Fruit fly (Drosophila melanogaster) whole organism, embryonic: ENCODE data around the gene scramb2.

ENCODE experiments used
- CG1024 ChIP-seq: fragments of 200-800 bp; sonication (Bioruptor generic); IDR thresholded peaks from 2 replicates; pipeline ENCODE4 v1.3.6; 2022; ENCODE audit warnings: missing biosample characterization, missing genetic modification characterization
- CG10267 ChIP-seq: fragments of 200-800 bp; sonication (Bioruptor generic); optimal IDR thresholded peaks from 2 replicates; lab custom pipeline; 2018; ENCODE audit warnings: missing biosample characterization, mild to moderate bottlenecking, missing genetic modification characterization, moderate library complexity
- CG10321 ChIP-seq: fragments of 200-800 bp; sonication (Bioruptor generic); IDR thresholded peaks from 2 replicates; pipeline ENCODE4 v1.3.6; 2022; ENCODE audit warnings: missing biosample characterization, missing genetic modification characterization
- CG10431 ChIP-seq: fragments of 200-800 bp; sonication (Bioruptor generic); optimal IDR thresholded peaks from 3 replicates; lab custom pipeline; 2018; ENCODE audit warnings: missing biosample characterization, mild to moderate bottlenecking, missing genetic modification characterization
- CG10462 ChIP-seq: fragments of 200-800 bp; sonication (Bioruptor generic); optimal IDR thresholded peaks from 2 replicates; lab custom pipeline; 2016; ENCODE audit warnings: missing biosample characterization, missing genetic modification characterization
- CG10959 ChIP-seq: fragments of 200-800 bp; sonication (Bioruptor generic); IDR thresholded peaks from 2 replicates; pipeline ENCODE4 v1.3.6; 2022; ENCODE audit warnings: missing biosample characterization, missing genetic modification characterization
- CG12769 ChIP-seq: fragments of 200-800 bp; sonication (Bioruptor generic); optimal IDR thresholded peaks from 2 replicates; lab custom pipeline; 2019; ENCODE audit warnings: missing biosample characterization, mild to moderate bottlenecking, missing genetic modification characterization, moderate library complexity
- CG13123 ChIP-seq: fragments of 200-800 bp; sonication (Bioruptor generic); optimal IDR thresholded peaks from 2 replicates; lab custom pipeline; 2016; ENCODE audit warnings: missing biosample characterization, missing genetic modification characterization
- CG13624 ChIP-seq: fragments of 200-800 bp; sonication (Bioruptor generic); optimal IDR thresholded peaks from 2 replicates; lab custom pipeline; 2016; ENCODE audit warnings: missing biosample characterization, missing genetic modification characterization
- CG1603 ChIP-seq: fragments of 200-800 bp; sonication (Bioruptor generic); optimal IDR thresholded peaks from 2 replicates; lab custom pipeline; 2019; ENCODE audit warnings: missing biosample characterization, mild to moderate bottlenecking, missing genetic modification characterization, moderate library complexity
- CG16863 ChIP-seq: fragments of 200-800 bp; sonication (Bioruptor generic); optimal IDR thresholded peaks from 3 replicates; lab custom pipeline; 2016; ENCODE audit warnings: missing biosample characterization, missing genetic modification characterization
- CG17385 ChIP-seq: fragments of 200-800 bp; sonication (Bioruptor generic); optimal IDR thresholded peaks from 3 replicates; lab custom pipeline; 2018; ENCODE audit warnings: missing biosample characterization, mild to moderate bottlenecking, missing genetic modification characterization
- CG1792 ChIP-seq: fragments of 200-800 bp; sonication (Bioruptor generic); optimal IDR thresholded peaks from 2 replicates; lab custom pipeline; 2016; ENCODE audit warnings: missing biosample characterization, missing genetic modification characterization
- CG2120 ChIP-seq: fragments of 200-800 bp; sonication (Bioruptor generic); optimal IDR thresholded peaks from 3 replicates; lab custom pipeline; 2016; ENCODE audit warnings: missing biosample characterization, missing genetic modification characterization
- CG3838 ChIP-seq: fragments of 200-800 bp; sonication (Bioruptor generic); optimal IDR thresholded peaks from 3 replicates; lab custom pipeline; 2016; ENCODE audit warnings: missing biosample characterization, missing genetic modification characterization
- CG4707 ChIP-seq: fragments of 200-800 bp; sonication (Bioruptor generic); optimal IDR thresholded peaks from 2 replicates; lab custom pipeline; 2018; ENCODE audit warnings: missing biosample characterization, mild to moderate bottlenecking, missing genetic modification characterization, moderate library complexity
- CG5245 ChIP-seq: fragments of 200-800 bp; sonication (Bioruptor generic); optimal IDR thresholded peaks from 3 replicates; lab custom pipeline; 2016; ENCODE audit warnings: missing biosample characterization, missing genetic modification characterization
- CG7357 ChIP-seq: fragments of 200-800 bp; sonication (Bioruptor generic); IDR thresholded peaks from 3 replicates; pipeline ENCODE4 v1.3.6; 2022; ENCODE audit warnings: missing biosample characterization, missing genetic modification characterization
- CG8359 ChIP-seq: fragments of 200-800 bp; sonication (Bioruptor generic); optimal IDR thresholded peaks from 2 replicates; lab custom pipeline; 2017; ENCODE audit warnings: missing biosample characterization, mild to moderate bottlenecking, missing genetic modification characterization, borderline replicate concordance
- CG8944 ChIP-seq: fragments of 200-800 bp; sonication (Bioruptor generic); optimal IDR thresholded peaks from 3 replicates; lab custom pipeline; 2016; ENCODE audit warnings: missing biosample characterization, missing genetic modification characterization
- Camta ChIP-seq: fragments of 200-800 bp; sonication (Bioruptor generic); optimal IDR thresholded peaks from 2 replicates; lab custom pipeline; 2016; ENCODE audit warnings: missing biosample characterization, missing genetic modification characterization
- Drgx ChIP-seq: fragments of 200-800 bp; sonication (Bioruptor generic); IDR thresholded peaks from 2 replicates; pipeline ENCODE4 v1.3.6; 2022; ENCODE audit warnings: missing biosample characterization, missing genetic modification characterization
- GATAe ChIP-seq: fragments of 200-800 bp; sonication (Bioruptor generic); conservative IDR thresholded peaks from 2 replicates; pipeline ENCODE4 v1.3.6; 2022; ENCODE audit warnings: missing biosample characterization, missing genetic modification characterization
- Hand ChIP-seq: fragments of 200-800 bp; sonication (Bioruptor generic); optimal IDR thresholded peaks from 2 replicates; lab custom pipeline; 2017; ENCODE audit warnings: mild to moderate bottlenecking, missing biosample characterization, missing genetic modification reagents, missing genetic modification characterization
- Hsf ChIP-seq: fragments of 200-800 bp; sonication (Bioruptor generic); optimal IDR thresholded peaks from 3 replicates; lab custom pipeline; 2016; ENCODE audit warnings: missing biosample characterization, missing genetic modification characterization
- Oli ChIP-seq: fragments of 200-800 bp; sonication (Bioruptor generic); optimal IDR thresholded peaks from 2 replicates; lab custom pipeline; 2018; ENCODE audit warnings: missing biosample characterization, mild to moderate bottlenecking, missing genetic modification characterization, moderate library complexity
- Side ChIP-seq: fragments of 200-800 bp; sonication (Bioruptor generic); optimal IDR thresholded peaks from 2 replicates; lab custom pipeline; 2016; ENCODE audit warnings: missing biosample characterization, missing genetic modification characterization
- Six4 ChIP-seq: fragments of 200-800 bp; sonication (Bioruptor generic); optimal IDR thresholded peaks from 2 replicates; lab custom pipeline; 2016; ENCODE audit warnings: missing biosample characterization, missing genetic modification characterization
- Tbp ChIP-seq: fragments of >200 bp; optimal IDR thresholded peaks from 2 replicates; lab custom pipeline; 2018; ENCODE audit warnings: missing biosample characterization, missing genetic modification characterization
- ac ChIP-seq: fragments of 200-800 bp; sonication (Bioruptor generic); optimal IDR thresholded peaks from 3 replicates; lab custom pipeline; 2017; ENCODE audit warnings: missing biosample characterization, mild to moderate bottlenecking, missing genetic modification characterization
- bbx ChIP-seq: fragments of 200-800 bp; sonication (Bioruptor generic); IDR thresholded peaks from 2 replicates; pipeline ENCODE4 v1.3.6; 2022; ENCODE audit warnings: missing biosample characterization, missing genetic modification characterization; ENCODE audit not compliant: partially characterized antibody
- bsh ChIP-seq, 2 experiments: fragments of 200-800 bp; sonication (Bioruptor generic); optimal IDR thresholded peaks; 2 replicates each; lab custom pipeline; 2017 to 2018; ENCODE audit warnings: mild to moderate bottlenecking in 2 of 2, missing biosample characterization in 2 of 2, missing genetic modification characterization in 2 of 2, moderate library complexity in 1 of 2
- croc ChIP-seq: fragments of 200-800 bp; sonication (Bioruptor generic); conservative IDR thresholded peaks from 3 replicates; pipeline ENCODE4 v1.3.6; 2022; ENCODE audit warnings: missing biosample characterization, missing genetic modification characterization
- dm ChIP-seq: fragments of 200-800 bp; sonication (Bioruptor generic); optimal IDR thresholded peaks from 3 replicates; lab custom pipeline; 2016; ENCODE audit warnings: missing biosample characterization, missing genetic modification characterization
- eve ChIP-seq, 2 experiments: fragments of >200 bp; optimal IDR thresholded peaks; 2 replicates each; lab custom pipeline; 2017; ENCODE audit warnings: missing biosample characterization in 2 of 2, missing genetic modification characterization in 2 of 2
- fd102C ChIP-seq: fragments of 200-800 bp; sonication (Bioruptor generic); optimal IDR thresholded peaks from 2 replicates; lab custom pipeline; 2018; ENCODE audit warnings: missing biosample characterization, mild to moderate bottlenecking, missing genetic modification characterization, moderate library complexity
- fd96Cb ChIP-seq: fragments of 200-800 bp; sonication (Bioruptor generic); optimal IDR thresholded peaks from 2 replicates; lab custom pipeline; 2018; ENCODE audit warnings: missing biosample characterization, mild to moderate bottlenecking, missing genetic modification characterization, moderate library complexity
- grn ChIP-seq: fragments of 200-800 bp; sonication (Bioruptor generic); optimal IDR thresholded peaks from 3 replicates; lab custom pipeline; 2017; ENCODE audit warnings: missing biosample characterization, missing genetic modification characterization
- mld ChIP-seq: fragments of 200-800 bp; sonication (Bioruptor generic); IDR thresholded peaks from 3 replicates; pipeline ENCODE4 v1.3.6; 2022; ENCODE audit warnings: missing biosample characterization, missing genetic modification characterization; ENCODE audit not compliant: partially characterized antibody
- pnt ChIP-seq: fragments of 200-800 bp; sonication (Bioruptor generic); optimal IDR thresholded peaks from 3 replicates; lab custom pipeline; 2016; ENCODE audit warnings: missing biosample characterization, missing genetic modification characterization
- pzg ChIP-seq: fragments of 200-800 bp; sonication (Bioruptor generic); optimal IDR thresholded peaks from 3 replicates; lab custom pipeline; 2018; ENCODE audit warnings: missing biosample characterization, mild to moderate bottlenecking, missing genetic modification characterization, moderate library complexity
- sens-2 ChIP-seq: fragments of 200-800 bp; sonication (Bioruptor generic); IDR thresholded peaks from 2 replicates; pipeline ENCODE4 v1.3.6; 2022; ENCODE audit warnings: missing biosample characterization, missing genetic modification characterization
- seq ChIP-seq: fragments of 200-800 bp; sonication (Bioruptor generic); IDR thresholded peaks from 2 replicates; pipeline ENCODE4 v1.3.6; 2022; ENCODE audit warnings: missing biosample characterization, missing genetic modification characterization
- slbo ChIP-seq: fragments of 200-800 bp; sonication (Bioruptor generic); IDR thresholded peaks from 2 replicates; pipeline ENCODE4 v1.3.6; 2022; ENCODE audit warnings: missing biosample characterization, missing genetic modification characterization
- sob ChIP-seq: fragments of 200-800 bp; sonication (Bioruptor generic); IDR thresholded peaks from 2 replicates; pipeline ENCODE4 v1.3.6; 2022; ENCODE audit warnings: missing biosample characterization, missing genetic modification characterization
- stc ChIP-seq: fragments of 200-800 bp; sonication (Bioruptor generic); IDR thresholded peaks from 2 replicates; pipeline ENCODE4 v1.3.6; 2022; ENCODE audit warnings: missing biosample characterization, missing genetic modification characterization
- trem ChIP-seq: fragments of 200-800 bp; optimal IDR thresholded peaks from 3 replicates; lab custom pipeline; 2019; ENCODE audit warnings: missing biosample characterization, mild to moderate bottlenecking, missing genetic modification characterization, moderate library complexity
- trh ChIP-seq: fragments of 200-800 bp; sonication (Bioruptor generic); optimal IDR thresholded peaks from 2 replicates; lab custom pipeline; 2016; ENCODE audit warnings: missing biosample characterization, missing genetic modification characterization
- ttk ChIP-seq: fragments of 200-800 bp; sonication (Bioruptor generic); IDR thresholded peaks from 2 replicates; pipeline ENCODE4 v2.1.2; 2022; ENCODE audit warnings: missing biosample characterization, missing genetic modification characterization
- tx ChIP-seq: fragments of 200-800 bp; sonication (Bioruptor generic); optimal IDR thresholded peaks from 2 replicates; lab custom pipeline; 2016; ENCODE audit warnings: missing biosample characterization, missing genetic modification characterization
- vnd ChIP-seq: fragments of 200-800 bp; sonication (Bioruptor generic); IDR thresholded peaks from 3 replicates; pipeline ENCODE4 v1.3.6; 2022; ENCODE audit warnings: missing biosample characterization, missing genetic modification characterization; ENCODE audit not compliant: partially characterized antibody
- wdn ChIP-seq: fragments of 200-800 bp; sonication (Bioruptor generic); IDR thresholded peaks from 2 replicates; pipeline ENCODE4 v1.3.6; 2022; ENCODE audit warnings: missing biosample characterization, missing genetic modification characterization
- zen ChIP-seq: fragments of 200-800 bp; sonication (Bioruptor generic); optimal IDR thresholded peaks from 3 replicates; lab custom pipeline; 2018; ENCODE audit warnings: missing biosample characterization, mild to moderate bottlenecking, missing genetic modification characterization, moderate library complexity

Gene scramb2

DNA sequence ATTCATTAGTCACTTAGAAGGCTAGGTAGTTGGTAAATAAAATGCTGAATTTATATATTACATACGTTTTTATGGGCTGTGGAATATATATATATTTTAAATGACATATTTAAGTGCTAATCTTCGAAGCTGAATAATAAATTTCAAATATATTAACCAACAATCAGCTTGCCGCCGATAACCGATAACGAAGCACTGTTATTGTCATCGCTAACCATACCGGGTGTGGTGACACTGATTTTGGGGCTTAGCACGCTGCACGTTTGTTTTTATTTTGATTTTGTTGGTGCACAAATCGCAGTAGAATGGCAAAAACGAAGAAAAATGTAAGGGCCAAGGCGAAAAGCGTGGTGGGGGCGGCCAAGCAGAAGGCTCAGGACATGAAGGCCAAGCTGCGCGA, 8.2 kb upstream of the scramb2 start, which contains the start of gene CG16753 (continued):
- TF ChIP-seq sens-2 (no peak), vnd (peak; percentile 52; the same call in 1 of the 3 replicates), eve (GFP tag; optimal IDR thresholded peaks at IDR 0.05; lab: Kevin White, UChicago) (no peak), slbo (GFP tag; lab: Robert Waterston, UW) (no peak), CG4707 (no peak), CG12769 (tag; lab: Kevin White, UChicago) (no peak), bbx (GFP tag; lab: Robert Waterston, UW) (peak; percentile 81), dm (peak; percentile 63), Tbp (GFP tag; lab: Kevin White, UChicago) (no peak), CG10267 (tag; lab: Kevin White, UChicago) (peak; percentile 17), CG10431 (GFP tag; lab: Kevin White, UChicago) (no peak), Camta (GFP tag; lab: Kevin White, UChicago) (no peak), sob (GFP tag; lab: Robert Waterston, UW) (no peak), CG1792 (GFP tag; lab: Kevin White, UChicago) (no peak), CG1024 (GFP tag; lab: Robert Waterston, UW) (no peak), CG10321 (no peak), CG10959 (no peak), ttk (GFP tag; lab: Robert Waterston, UW) (no peak), Drgx (no peak), bsh (GFP tag; optimal IDR thresholded peaks at IDR 0.05; lab: Kevin White, UChicago) (no peak), CG10462 (no peak), CG5245 (GFP tag; lab: Kevin White, UChicago) (no peak), zen (no peak), trh (no peak), Six4 (GFP tag; lab: Kevin White, UChicago) (no peak), trem (tag; lab: Kevin White, UChicago) (peak; percentile 51), CG17385 (GFP tag; lab: Kevin White, UChicago) (no peak), stc (GFP tag; lab: Robert Waterston, UW) (no peak), seq (no peak), pzg (GFP tag; lab: Kevin White, UChicago) (peak; percentile 68), CG16863 (GFP tag; lab: Kevin White, UChicago) (no peak), CG7357 (GFP tag; lab: Robert Waterston, UW) (no peak), CG8359 (no peak), CG13123 (GFP tag; lab: Kevin White, UChicago) (no peak), GATAe (GFP tag; lab: Robert Waterston, UW) (no peak), Side (GFP tag; lab: Kevin White, UChicago) (no peak), Hsf (GFP tag; lab: Kevin White, UChicago) (no peak), CG8944 (GFP tag; lab: Kevin White, UChicago) (no peak), ac (GFP tag; lab: Kevin White, UChicago) (no peak), fd96Cb (tag; lab: Kevin White, UChicago) (no peak), tx (GFP tag; lab: Kevin White, UChicago) (no peak), mld (GFP tag; lab: Robert Waterston, UW) (peak; percentile 67; the same call in 1 of the 3 replicates), pnt (GFP tag; lab: Kevin White, UChicago) (no peak), CG1603 (tag; lab: Kevin White, UChicago) (peak; percentile 33), CG13624 (no peak), CG2120 (GFP tag; lab: Kevin White, UChicago) (no peak), fd102C (GFP tag; lab: Kevin White, UChicago) (no peak), Oli (tag; lab: Kevin White, UChicago) (no peak), Hand (GFP tag; lab: Kevin White, UChicago) (no peak), croc (GFP tag; lab: Robert Waterston, UW) (no peak), grn (GFP tag; lab: Kevin White, UChicago) (no peak), wdn (GFP tag; lab: Robert Waterston, UW) (no peak), CG3838 (GFP tag; lab: Kevin White, UChicago) (no peak)
